Worm (Caenorhabditis elegans) whole organism, L2 larva: Measurements from ENCODE around the gene nlp-30.

ENCODE experiments used
- C34F6.9 ChIP-seq: fragments of 150-350 bp; optimal IDR thresholded peaks from 2 replicates; lab custom pipeline; 2014; ENCODE audit warnings: missing biosample characterization, missing genetic modification characterization
- Y55F3AM.14 ChIP-seq: fragments of 200-800 bp; sonication (Bioruptor generic); optimal IDR thresholded peaks from 2 replicates; lab custom pipeline; 2018; ENCODE audit warnings: mild to moderate bottlenecking, missing genetic modification characterization, missing compliant biosample characterization
- ZK546.5 ChIP-seq: sonication (generic microtip); optimal IDR thresholded peaks from 2 replicates; lab custom pipeline; 2017; ENCODE audit warnings: missing biosample characterization, missing genetic modification characterization
- alr-1 ChIP-seq: fragments of 150-350 bp; optimal IDR thresholded peaks from 2 replicates; lab custom pipeline; 2014; ENCODE audit warnings: missing biosample characterization, missing genetic modification characterization
- aly-2 ChIP-seq: fragments of 150-350 bp; optimal IDR thresholded peaks from 2 replicates; lab custom pipeline; 2014; ENCODE audit warnings: missing biosample characterization, missing genetic modification characterization
- ama-1 ChIP-seq: fragments of 150-350 bp; optimal IDR thresholded peaks from 2 replicates; lab custom pipeline; 2018; ENCODE audit warnings: inconsistent platforms
- blmp-1 ChIP-seq: sonication (generic microtip); optimal IDR thresholded peaks from 2 replicates; lab custom pipeline; 2017; ENCODE audit warnings: missing genetic modification characterization, mild to moderate bottlenecking, missing compliant biosample characterization, antibody characterized with exemption, moderate library complexity; ENCODE audit not compliant: insufficient read depth
- ceh-82 ChIP-seq: fragments of 150-350 bp; optimal IDR thresholded peaks from 2 replicates; lab custom pipeline; 2014; ENCODE audit warnings: missing biosample characterization, missing genetic modification characterization
- crh-2 ChIP-seq: sonication (generic microtip); optimal IDR thresholded peaks from 2 replicates; lab custom pipeline; 2017; ENCODE audit warnings: missing biosample characterization, missing genetic modification characterization
- dmd-4 ChIP-seq: sonication (generic microtip); optimal IDR thresholded peaks from 2 replicates; lab custom pipeline; 2017; ENCODE audit warnings: missing biosample characterization, missing genetic modification characterization
- elt-1 ChIP-seq: fragments of 150-350 bp; optimal IDR thresholded peaks from 2 replicates; lab custom pipeline; 2014; ENCODE audit warnings: missing biosample characterization, missing genetic modification characterization
- elt-3 ChIP-seq: sonication (generic microtip); optimal IDR thresholded peaks from 2 replicates; lab custom pipeline; 2017; ENCODE audit warnings: missing biosample characterization, missing genetic modification characterization
- fos-1 ChIP-seq: fragments of 150-350 bp; optimal IDR thresholded peaks from 2 replicates; lab custom pipeline; 2014; ENCODE audit warnings: missing biosample characterization, missing genetic modification characterization
- gmeb-1 ChIP-seq: fragments of 150-350 bp; optimal IDR thresholded peaks from 2 replicates; lab custom pipeline; 2014; ENCODE audit warnings: missing biosample characterization, missing genetic modification characterization
- lin-11 ChIP-seq: fragments of 150-350 bp; sonication (generic microtip); optimal IDR thresholded peaks from 2 replicates; lab custom pipeline; 2014; ENCODE audit warnings: missing biosample characterization, missing genetic modification characterization, inconsistent platforms, mixed read lengths
- lin-13 ChIP-seq: fragments of 150-350 bp; optimal IDR thresholded peaks from 2 replicates; lab custom pipeline; 2014; ENCODE audit warnings: missing biosample characterization, missing genetic modification reagents, missing genetic modification characterization
- mab-5 ChIP-seq: fragments of 150-350 bp; optimal IDR thresholded peaks from 2 replicates; lab custom pipeline; 2014; ENCODE audit warnings: missing biosample characterization, missing genetic modification characterization
- mbf-1 ChIP-seq: sonication (generic microtip); optimal IDR thresholded peaks from 2 replicates; lab custom pipeline; 2017; ENCODE audit warnings: missing biosample characterization, missing genetic modification characterization
- mdl-1 ChIP-seq, 2 experiments: fragments of 150-350 bp in 1 of 2; sonication (generic microtip) in 1 of 2; optimal IDR thresholded peaks; 2 replicates each; lab custom pipeline; 2017; ENCODE audit warnings: missing biosample characterization in 2 of 2, missing genetic modification characterization in 2 of 2
- nhr-10 ChIP-seq: sonication (generic microtip); optimal IDR thresholded peaks from 2 replicates; lab custom pipeline; 2017; ENCODE audit warnings: missing biosample characterization, missing genetic modification characterization
- nhr-11 ChIP-seq: fragments of 150-350 bp; optimal IDR thresholded peaks from 2 replicates; lab custom pipeline; 2014; ENCODE audit warnings: missing biosample characterization, missing genetic modification characterization
- nhr-129 ChIP-seq: fragments of 150-350 bp; optimal IDR thresholded peaks from 2 replicates; lab custom pipeline; 2014; ENCODE audit warnings: missing biosample characterization, missing genetic modification characterization
- nhr-21 ChIP-seq: fragments of 150-350 bp; optimal IDR thresholded peaks from 2 replicates; lab custom pipeline; 2014; ENCODE audit warnings: missing biosample characterization, missing genetic modification characterization
- nhr-237 ChIP-seq: fragments of 150-350 bp; optimal IDR thresholded peaks from 2 replicates; lab custom pipeline; 2014; ENCODE audit warnings: missing biosample characterization, missing genetic modification characterization
- nhr-6 ChIP-seq: fragments of 150-350 bp; optimal IDR thresholded peaks from 2 replicates; lab custom pipeline; 2014; ENCODE audit warnings: missing biosample characterization, missing genetic modification characterization
- nhr-77 ChIP-seq: fragments of 150-350 bp; optimal IDR thresholded peaks from 2 replicates; lab custom pipeline; 2014; ENCODE audit warnings: missing biosample characterization, missing genetic modification characterization
- peb-1 ChIP-seq: fragments of 150-350 bp; optimal IDR thresholded peaks from 2 replicates; lab custom pipeline; 2014; ENCODE audit warnings: missing biosample characterization, missing genetic modification characterization
- sem-4 ChIP-seq: fragments of 150-350 bp; optimal IDR thresholded peaks from 2 replicates; lab custom pipeline; 2014; ENCODE audit warnings: missing biosample characterization, missing genetic modification reagents, missing genetic modification characterization
- skn-1 ChIP-seq: sonication (generic microtip); optimal IDR thresholded peaks from 2 replicates; lab custom pipeline; 2017; ENCODE audit warnings: missing biosample characterization, missing genetic modification characterization
- sma-3 ChIP-seq: sonication (generic microtip); optimal IDR thresholded peaks from 2 replicates; lab custom pipeline; 2016; ENCODE audit warnings: missing genetic modification reagents, missing genetic modification characterization, missing compliant biosample characterization
- sma-9 ChIP-seq, 2 experiments: fragments of 150-350 bp in 1 of 2; sonication (generic microtip) in 1 of 2; optimal IDR thresholded peaks; 2 replicates each; lab custom pipeline; 2014 to 2016; ENCODE audit warnings: missing genetic modification characterization in 2 of 2, mild to moderate bottlenecking in 1 of 2, missing biosample characterization in 1 of 2, missing compliant biosample characterization in 1 of 2, missing genetic modification reagents in 1 of 2, moderate library complexity in 1 of 2
- snpc-4 ChIP-seq: fragments of 150-350 bp; optimal IDR thresholded peaks from 2 replicates; lab custom pipeline; 2014; ENCODE audit warnings: missing biosample characterization, missing genetic modification characterization
- unc-39 ChIP-seq: fragments of 150-350 bp; optimal IDR thresholded peaks from 2 replicates; lab custom pipeline; 2014; ENCODE audit warnings: missing biosample characterization, missing genetic modification characterization
- unc-62 ChIP-seq: fragments of 150-350 bp; optimal IDR thresholded peaks from 2 replicates; lab custom pipeline; 2014; ENCODE audit warnings: missing biosample characterization, missing genetic modification reagents, missing genetic modification characterization
- zag-1 ChIP-seq: fragments of 150-350 bp; optimal IDR thresholded peaks from 2 replicates; lab custom pipeline; 2014; ENCODE audit warnings: missing biosample characterization, missing genetic modification characterization
- ztf-1 ChIP-seq: fragments of 200-800 bp; sonication (Bioruptor generic); conservative IDR thresholded peaks from 2 replicates; pipeline ENCODE4 v1.3.6; 2022; ENCODE audit warnings: missing genetic modification characterization, missing compliant biosample characterization
- ztf-11 ChIP-seq: sonication (generic microtip); optimal IDR thresholded peaks from 2 replicates; lab custom pipeline; 2017; ENCODE audit warnings: missing biosample characterization, missing genetic modification characterization

The nlp-30 gene

ce11 chrV:3987616-3988015 is 5.8 kb downstream of the nlp-30 start, which contains the start of gene nlp-28:
Gene nlp-28, plus strand, starts transcription at chrV:3987900.
- TF ChIP-seq sma-9 (GFP tag; optimal IDR thresholded peaks at IDR 0.05; lab: Kevin White, UChicago): peak; percentile 5
- TF ChIP-seq sma-9 (tag; optimal IDR thresholded peaks at IDR 0.05; lab: Kevin White, UChicago): no peak
- TF ChIP-seq ceh-82 (tag; lab: Kevin White, UChicago): no peak

ce11 chrV:3989070-3989469 is 7.3 kb downstream of the nlp-30 start, which contains the start of gene nlp-27:
Gene nlp-27, plus strand, starts transcription at chrV:3989378.
- TF ChIP-seq fos-1 (tag; lab: Kevin White, UChicago) (peak; percentile 1), ztf-1 (GFP tag; lab: Robert Waterston, UW) (no peak), mab-5 (no peak), mdl-1 (tag; optimal IDR thresholded peaks at IDR 0.05; lab: Kevin White, UChicago) (no peak), snpc-4 (tag; lab: Kevin White, UChicago) (no peak), nhr-21 (tag; lab: Kevin White, UChicago) (peak; percentile 3), blmp-1 (no peak)

- no peak for TF ChIP-seq nhr-6 (tag; lab: Kevin White, UChicago)
- no peak for TF ChIP-seq ama-1 (lab: Kevin White, UChicago)
- TF ChIP-seq crh-2: no peak
- no peak for TF ChIP-seq mbf-1
- no peak for TF ChIP-seq sma-3 (GFP tag; lab: Kevin White, UChicago)
- TF ChIP-seq nhr-129 (tag; lab: Kevin White, UChicago): no peak
- TF ChIP-seq elt-3 (tag; lab: Kevin White, UChicago): no peak
- no peak for TF ChIP-seq sem-4 (tag; lab: Kevin White, UChicago)
Observed at ce11 chrV:3992334-3992733, 10.6 kb downstream of the nlp-30 start.

- no peak for TF ChIP-seq peb-1 (tag; lab: Kevin White, UChicago)
- no peak for TF ChIP-seq nhr-77 (tag; lab: Kevin White, UChicago)
- TF ChIP-seq elt-1 (tag; lab: Kevin White, UChicago): no peak
- no peak for TF ChIP-seq gmeb-1 (tag; lab: Kevin White, UChicago)
- no peak for TF ChIP-seq ZK546.5 (tag; lab: Kevin White, UChicago)
- TF ChIP-seq, all 48 proteins: peak for 0
Observed at ce11 chrV:3994048-3994447, 12.3 kb downstream of the nlp-30 start, which contains the start of gene K09D9.9. Gene K09D9.9, minus strand, starts transcription at chrV:3994148.

- TF ChIP-seq skn-1 (tag; lab: Kevin White, UChicago) (no peak), lin-11 (tag; lab: Kevin White, UChicago) (no peak), unc-39 (tag; lab: Kevin White, UChicago) (no peak), nhr-237 (tag; lab: Kevin White, UChicago) (no peak), nhr-11 (tag; lab: Kevin White, UChicago) (no peak), nhr-6 (tag; lab: Kevin White, UChicago) (no peak), Y55F3AM.14 (GFP tag; lab: Kevin White, UChicago) (no peak), C34F6.9 (no peak), nhr-10 (no peak), snpc-4 (tag; lab: Kevin White, UChicago) (no peak)
Observed at ce11 chrV:3995838-3996237, 14.1 kb downstream of the nlp-30 start, which contains the start of gene srx-62. Gene srx-62, minus strand, starts transcription at chrV:3995938.

- TF ChIP-seq sma-3 (GFP tag; lab: Kevin White, UChicago) (no peak), blmp-1 (no peak), aly-2 (no peak), nhr-6 (tag; lab: Kevin White, UChicago) (no peak), alr-1 (tag; lab: Kevin White, UChicago) (no peak), nhr-237 (tag; lab: Kevin White, UChicago) (no peak), zag-1 (no peak), elt-3 (tag; lab: Kevin White, UChicago) (no peak), sem-4 (tag; lab: Kevin White, UChicago) (no peak), lin-13 (GFP tag; lab: Kevin White, UChicago) (no peak), ztf-11 (tag; lab: Kevin White, UChicago) (no peak), nhr-10 (no peak), unc-62 (no peak), crh-2 (no peak), dmd-4 (tag; lab: Kevin White, UChicago) (no peak), peb-1 (tag; lab: Kevin White, UChicago) (no peak)
Observed at ce11 chrV:4004577-4004976, 22.8 kb downstream of the nlp-30 start.
